Fruit fly (Drosophila melanogaster): ENCODE results near the gene r2d2.

DNA sequence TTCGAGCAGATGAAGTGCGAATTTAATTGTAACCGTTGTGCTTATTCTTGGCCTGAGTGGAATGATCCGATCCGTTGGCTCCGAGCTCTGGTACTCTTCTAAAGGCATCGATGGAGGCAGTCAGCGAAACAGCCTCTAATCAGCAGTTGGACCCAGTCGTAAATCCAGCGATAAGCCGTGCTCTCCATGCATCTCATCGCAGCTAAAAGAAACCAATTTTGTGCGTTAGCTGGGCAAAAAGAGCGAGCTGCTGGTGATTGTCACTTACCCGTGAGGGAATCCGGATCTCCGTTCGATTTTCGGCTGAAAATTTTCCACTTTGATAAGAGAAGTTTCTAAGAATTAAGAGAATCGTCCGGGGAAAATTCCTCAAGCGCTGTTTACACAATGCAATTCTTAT lies 4.1 kb upstream of the r2d2 start, which contains the start of gene LKRSDH:
- TF ChIP-seq CG6854 (GFP tag; optimal IDR thresholded peaks at IDR 0.05) (no peak), salr (GFP tag; optimal IDR thresholded peaks at IDR 0.05) (no peak), Ets96B (tag; optimal IDR thresholded peaks at IDR 0.05) (no peak), CG16779 (tag; optimal IDR thresholded peaks at IDR 0.05) (no peak), CG15336 (GFP tag; IDR thresholded peaks at IDR 0.05) (no peak), CG11902 (GFP tag; optimal IDR thresholded peaks at IDR 0.05) (no peak), spab (GFP tag; optimal IDR thresholded peaks at IDR 0.05) (no peak), fd85E (GFP tag; optimal IDR thresholded peaks at IDR 0.05) (no peak), CG3032 (tag; optimal IDR thresholded peaks at IDR 0.05) (no peak), Met (GFP tag; optimal IDR thresholded peaks at IDR 0.05) (no peak), Blimp-1 (GFP tag; optimal IDR thresholded peaks at IDR 0.05) (no peak), CG31627 (GFP tag; optimal IDR thresholded peaks at IDR 0.05) (no peak)
